Worm (Caenorhabditis elegans) whole organism, young adult: ENCODE results near the gene W04G3.7.

Experiments used
- B0261.1 ChIP-seq: sonication (generic microtip); optimal IDR thresholded peaks from 2 replicates; lab custom pipeline; 2016; ENCODE audit warnings: mild to moderate bottlenecking, missing genetic modification characterization, moderate library complexity, missing compliant biosample characterization
- C06A6.2 ChIP-seq: fragments of 200-800 bp; sonication (Bioruptor generic); conservative IDR thresholded peaks from 2 replicates; pipeline ENCODE4 v1.3.6; 2022; ENCODE audit warnings: missing genetic modification characterization, missing compliant biosample characterization
- D2030.7 ChIP-seq: fragments of 200-800 bp; sonication (Bioruptor generic); IDR thresholded peaks from 2 replicates; pipeline ENCODE4 v1.3.6; 2022; ENCODE audit warnings: missing genetic modification reagents, missing genetic modification characterization, missing compliant biosample characterization
- F10E7.11 ChIP-seq: sonication (generic microtip); optimal IDR thresholded peaks from 2 replicates; lab custom pipeline; 2017; ENCODE audit warnings: mild to moderate bottlenecking, missing genetic modification characterization, moderate library complexity, missing compliant biosample characterization
- F22D6.2 ChIP-seq: sonication (generic microtip); optimal IDR thresholded peaks from 2 replicates; lab custom pipeline; 2016; ENCODE audit warnings: mild to moderate bottlenecking, missing genetic modification characterization, missing compliant biosample characterization
- F55B11.4 ChIP-seq: sonication (generic microtip); optimal IDR thresholded peaks from 2 replicates; lab custom pipeline; 2016; ENCODE audit warnings: missing compliant biosample characterization, missing genetic modification characterization, borderline replicate concordance; ENCODE audit not compliant: insufficient read depth
- F57C9.4 ChIP-seq: sonication (generic microtip); optimal IDR thresholded peaks from 2 replicates; lab custom pipeline; 2017; ENCODE audit warnings: mild to moderate bottlenecking, missing genetic modification characterization, missing compliant biosample characterization
- T07F8.4 ChIP-seq: sonication (generic microtip); optimal IDR thresholded peaks from 2 replicates; lab custom pipeline; 2016; ENCODE audit warnings: mild to moderate bottlenecking, missing genetic modification characterization, moderate library complexity, missing compliant biosample characterization
- T26A5.8 ChIP-seq: sonication (generic microtip); optimal IDR thresholded peaks from 2 replicates; lab custom pipeline; 2016; ENCODE audit warnings: missing genetic modification characterization, missing compliant biosample characterization
- athp-1 ChIP-seq: sonication (generic microtip); optimal IDR thresholded peaks from 2 replicates; lab custom pipeline; 2017; ENCODE audit warnings: mild to moderate bottlenecking, missing genetic modification characterization, missing compliant biosample characterization
- attf-5 ChIP-seq: fragments of 200-800 bp; sonication (Bioruptor generic); optimal IDR thresholded peaks from 2 replicates; lab custom pipeline; 2018; ENCODE audit warnings: mild to moderate bottlenecking, missing genetic modification characterization, missing compliant biosample characterization
- ceh-58 ChIP-seq: fragments of 200-800 bp; sonication (Bioruptor generic); IDR thresholded peaks from 2 replicates; pipeline ENCODE4 v1.3.6; 2022; ENCODE audit warnings: missing genetic modification characterization, missing compliant biosample characterization
- chd-7 ChIP-seq: sonication (generic microtip); optimal IDR thresholded peaks from 2 replicates; lab custom pipeline; 2016; ENCODE audit warnings: mild to moderate bottlenecking, missing genetic modification characterization, moderate library complexity, missing compliant biosample characterization
- die-1 ChIP-seq: sonication (generic microtip); optimal IDR thresholded peaks from 2 replicates; lab custom pipeline; 2016; ENCODE audit warnings: missing genotype, mild to moderate bottlenecking, missing genetic modification characterization, missing compliant biosample characterization
- egl-44 ChIP-seq: fragments of 200-800 bp; sonication (Bioruptor generic); IDR thresholded peaks from 2 replicates; pipeline ENCODE4 v1.3.6; 2022; ENCODE audit warnings: missing genetic modification reagents, missing genetic modification characterization, missing compliant biosample characterization
- egrh-3 ChIP-seq: fragments of 200-800 bp; sonication (Bioruptor generic); IDR thresholded peaks from 2 replicates; pipeline ENCODE4 v1.3.6; 2022; ENCODE audit warnings: missing genetic modification reagents, missing genetic modification characterization, missing compliant biosample characterization
- ekl-4 ChIP-seq: fragments of 200-800 bp; sonication (Bioruptor generic); IDR thresholded peaks from 2 replicates; pipeline ENCODE4 v1.3.6; 2022; ENCODE audit warnings: missing genetic modification reagents, missing genetic modification characterization, missing compliant biosample characterization
- ets-4 ChIP-seq: fragments of 200-800 bp; sonication (Bioruptor generic); optimal IDR thresholded peaks from 2 replicates; lab custom pipeline; 2018; ENCODE audit warnings: mild to moderate bottlenecking, missing genetic modification characterization, missing compliant biosample characterization
- fkh-3 ChIP-seq: sonication (generic microtip); optimal IDR thresholded peaks from 2 replicates; lab custom pipeline; 2016; ENCODE audit warnings: mild to moderate bottlenecking, missing genetic modification characterization, missing compliant biosample characterization
- him-1 ChIP-seq: sonication (generic microtip); optimal IDR thresholded peaks from 2 replicates; lab custom pipeline; 2016; ENCODE audit warnings: missing genotype, missing genetic modification reagents, missing genetic modification characterization, missing compliant biosample characterization
- let-607 ChIP-seq, 2 experiments: fragments of 200-800 bp in 1 of 2; sonication (Bioruptor generic) in 1 of 2; sonication (generic microtip) in 1 of 2; optimal IDR thresholded peaks; 2 replicates each; lab custom pipeline; 2016 to 2018; ENCODE audit warnings: mild to moderate bottlenecking in 2 of 2, missing compliant biosample characterization in 2 of 2, missing genetic modification characterization in 2 of 2, moderate library complexity in 2 of 2, missing genotype in 1 of 2
- lsl-1 ChIP-seq: fragments of 200-800 bp; sonication (Bioruptor generic); optimal IDR thresholded peaks from 2 replicates; lab custom pipeline; 2018; ENCODE audit warnings: mild to moderate bottlenecking, missing genetic modification characterization, moderate library complexity, missing compliant biosample characterization
- lsy-27 ChIP-seq: sonication (generic microtip); optimal IDR thresholded peaks from 2 replicates; lab custom pipeline; 2017; ENCODE audit warnings: missing genetic modification characterization, mild to moderate bottlenecking, missing compliant biosample characterization, antibody characterized with exemption, missing genotype, borderline replicate concordance; ENCODE audit not compliant: insufficient read depth
- madf-8 ChIP-seq: fragments of 200-800 bp; sonication (Bioruptor generic); conservative IDR thresholded peaks from 2 replicates; pipeline ENCODE4 v1.3.6; 2022; ENCODE audit warnings: missing genetic modification reagents, missing genetic modification characterization, missing compliant biosample characterization
- nfya-1 ChIP-seq: sonication (generic microtip); optimal IDR thresholded peaks from 2 replicates; lab custom pipeline; 2017; ENCODE audit warnings: antibody characterized with exemption, missing compliant biosample characterization, missing genetic modification characterization, borderline replicate concordance; ENCODE audit not compliant: insufficient read depth
- nfya-2 ChIP-seq: fragments of 200-800 bp; sonication (Bioruptor generic); IDR thresholded peaks from 2 replicates; pipeline ENCODE4 v1.3.6; 2022; ENCODE audit warnings: missing genetic modification reagents, missing genetic modification characterization, missing compliant biosample characterization
- nhr-80 ChIP-seq: sonication (generic microtip); optimal IDR thresholded peaks from 2 replicates; lab custom pipeline; 2016; ENCODE audit warnings: missing genetic modification characterization, missing compliant biosample characterization
- rec-8 ChIP-seq, 2 experiments: sonication (generic microtip); optimal IDR thresholded peaks; 2 replicates each; lab custom pipeline; 2016; ENCODE audit warnings: mild to moderate bottlenecking in 2 of 2, missing genetic modification characterization in 2 of 2, missing genetic modification reagents in 2 of 2, missing genotype in 2 of 2, missing biosample characterization in 1 of 2, missing compliant biosample characterization in 1 of 2, moderate library complexity in 1 of 2
- sdz-38 ChIP-seq: sonication (generic microtip); optimal IDR thresholded peaks from 2 replicates; lab custom pipeline; 2016; ENCODE audit warnings: missing genotype, missing genetic modification characterization, missing compliant biosample characterization
- sea-2 ChIP-seq: fragments of 200-800 bp; sonication (Bioruptor generic); IDR thresholded peaks from 2 replicates; pipeline ENCODE4 v1.3.6; 2022; ENCODE audit warnings: missing genetic modification characterization, missing compliant biosample characterization
- snpc-1.3 ChIP-seq: sonication (generic microtip); optimal IDR thresholded peaks from 2 replicates; lab custom pipeline; 2017; ENCODE audit warnings: missing genetic modification characterization, mild to moderate bottlenecking, missing compliant biosample characterization, antibody characterized with exemption, moderate library complexity, missing genotype, missing genetic modification reagents; ENCODE audit not compliant: insufficient read depth
- somi-1 ChIP-seq: fragments of 200-800 bp; sonication (Bioruptor generic); optimal IDR thresholded peaks from 2 replicates; lab custom pipeline; 2018; ENCODE audit warnings: mild to moderate bottlenecking, missing genetic modification characterization, missing compliant biosample characterization
- unc-62 ChIP-seq: fragments of 150-350 bp; optimal IDR thresholded peaks from 2 replicates; lab custom pipeline; 2014; ENCODE audit warnings: missing biosample characterization, missing genetic modification reagents, missing genetic modification characterization
- zfh-2 ChIP-seq: fragments of 200-800 bp; sonication (Bioruptor generic); conservative IDR thresholded peaks from 2 replicates; pipeline ENCODE4 v1.3.6; 2022; ENCODE audit warnings: missing genetic modification reagents, missing genetic modification characterization, missing compliant biosample characterization
- ztf-25 ChIP-seq: fragments of 200-800 bp; sonication (Bioruptor generic); IDR thresholded peaks from 2 replicates; pipeline ENCODE4 v1.3.6; 2022; ENCODE audit warnings: missing genetic modification reagents, missing genetic modification characterization, missing compliant biosample characterization

W04G3.7 gene

DNA sequence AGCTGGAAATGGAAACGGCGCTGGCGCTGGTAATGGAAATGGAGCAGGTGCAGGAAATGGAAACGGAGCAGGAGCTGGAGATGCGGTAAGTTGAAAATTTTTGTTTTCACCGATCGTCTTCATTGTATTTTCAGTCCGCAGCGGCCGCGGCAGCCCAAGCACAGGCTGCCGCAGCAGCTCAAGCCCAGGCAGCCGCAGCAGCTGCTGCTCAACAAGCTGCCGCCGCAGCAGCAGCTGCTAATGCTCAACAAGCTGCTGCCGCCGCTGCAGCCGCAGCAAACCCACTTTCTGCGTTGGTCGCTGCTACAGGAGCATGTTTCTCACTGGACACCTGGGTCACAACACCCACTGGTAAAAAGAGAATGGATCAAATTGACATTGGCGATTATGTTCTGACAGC, 29.4 kb upstream of the W04G3.7 start:
- peak; percentile 20 for TF ChIP-seq fkh-3 (tag; lab: Kevin White, UChicago)
- TF ChIP-seq ceh-58 (GFP tag; lab: Robert Waterston, UW) = no peak
- no peak for TF ChIP-seq lsl-1 (GFP tag; lab: Kevin White, UChicago)
- TF ChIP-seq sdz-38 (tag; lab: Kevin White, UChicago) = no peak
- no peak for TF ChIP-seq C06A6.2 (GFP tag; lab: Robert Waterston, UW)
- peak; percentile 95 for TF ChIP-seq egrh-3 (GFP tag; lab: Robert Waterston, UW)
- peak; percentile 90 for TF ChIP-seq zfh-2 (GFP tag; lab: Robert Waterston, UW)

DNA sequence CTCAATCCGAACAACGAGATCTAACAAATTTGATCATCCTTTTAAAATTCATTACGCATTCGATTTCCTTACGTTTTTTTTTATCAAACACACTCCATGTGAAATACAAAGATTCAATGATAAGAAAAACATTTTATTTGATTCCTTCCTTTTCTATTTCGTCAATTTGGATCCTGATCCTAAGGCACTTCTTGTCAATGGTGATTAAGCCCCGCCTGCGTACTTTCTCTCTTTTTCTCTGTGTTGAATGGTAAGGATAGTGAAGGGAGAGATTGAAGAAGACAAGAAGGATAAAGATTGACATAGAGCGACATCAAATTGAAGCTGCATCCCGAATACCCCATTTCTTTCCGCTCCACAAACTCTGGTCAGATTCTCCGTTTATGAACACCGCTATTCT, 24.1 kb upstream of the W04G3.7 start, which contains the start of gene grd-1:
Gene grd-1, plus strand, starts transcription at position 241 of the 400 bp plus-strand sequence.
- no peak for TF ChIP-seq T26A5.8 (tag; lab: Kevin White, UChicago)
- no peak for TF ChIP-seq ets-4 (GFP tag; lab: Kevin White, UChicago)
- TF ChIP-seq ekl-4 (GFP tag; lab: Robert Waterston, UW) = no peak
- TF ChIP-seq ztf-25 (GFP tag; lab: Robert Waterston, UW) = no peak
- no peak for TF ChIP-seq F22D6.2 (tag; lab: Kevin White, UChicago)
- no peak for TF ChIP-seq nfya-1
- TF ChIP-seq chd-7 (tag; lab: Kevin White, UChicago) = no peak
- no peak for TF ChIP-seq sea-2 (GFP tag; lab: Robert Waterston, UW)
- no peak for TF ChIP-seq nfya-2 (GFP tag; lab: Robert Waterston, UW)
- TF ChIP-seq athp-1 = no peak
- TF ChIP-seq rec-8 (tag; optimal IDR thresholded peaks at IDR 0.05; lab: Kevin White, UChicago) = no peak
- TF ChIP-seq B0261.1 (tag; lab: Kevin White, UChicago) = no peak
- no peak for TF ChIP-seq madf-8 (GFP tag; lab: Robert Waterston, UW)
- no peak for TF ChIP-seq F10E7.11 (tag; lab: Kevin White, UChicago)
- TF ChIP-seq egrh-3 (GFP tag; lab: Robert Waterston, UW) = no peak
- TF ChIP-seq egl-44 (GFP tag; lab: Robert Waterston, UW) = no peak
- TF ChIP-seq D2030.7 (GFP tag; lab: Robert Waterston, UW) = no peak
- no peak for TF ChIP-seq lsy-27
- no peak for TF ChIP-seq F57C9.4 (tag; lab: Kevin White, UChicago)

DNA sequence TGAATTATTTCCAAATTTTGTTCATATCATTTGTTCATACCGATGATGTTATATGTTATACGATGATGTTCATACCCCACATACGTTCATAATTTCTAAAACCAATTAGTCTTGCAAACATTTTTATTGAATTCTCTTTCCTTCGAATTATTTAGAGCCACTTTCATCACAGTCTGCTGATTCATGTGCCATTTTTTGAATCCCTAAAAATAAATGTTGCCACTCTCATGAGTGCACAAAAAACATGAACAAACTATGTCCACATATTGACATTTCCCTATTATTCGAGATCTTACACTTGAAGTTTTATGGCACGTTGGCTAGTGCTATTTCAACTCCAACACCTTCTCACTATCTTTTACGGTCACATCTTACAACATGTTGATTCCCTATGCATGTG, 22.0 kb upstream of the W04G3.7 start, which contains the start of gene clc-17:
Gene clc-17, plus strand, starts transcription at position 301 of the 400 bp plus-strand sequence.
- TF ChIP-seq somi-1 (GFP tag; lab: Kevin White, UChicago) (no peak), die-1 (tag; lab: Kevin White, UChicago) (no peak), him-1 (tag; lab: Kevin White, UChicago) (no peak), F22D6.2 (tag; lab: Kevin White, UChicago) (no peak), snpc-1.3 (tag; lab: Kevin White, UChicago) (no peak), T07F8.4 (tag; lab: Kevin White, UChicago) (no peak), madf-8 (GFP tag; lab: Robert Waterston, UW) (no peak), attf-5 (GFP tag; lab: Kevin White, UChicago) (no peak)

DNA sequence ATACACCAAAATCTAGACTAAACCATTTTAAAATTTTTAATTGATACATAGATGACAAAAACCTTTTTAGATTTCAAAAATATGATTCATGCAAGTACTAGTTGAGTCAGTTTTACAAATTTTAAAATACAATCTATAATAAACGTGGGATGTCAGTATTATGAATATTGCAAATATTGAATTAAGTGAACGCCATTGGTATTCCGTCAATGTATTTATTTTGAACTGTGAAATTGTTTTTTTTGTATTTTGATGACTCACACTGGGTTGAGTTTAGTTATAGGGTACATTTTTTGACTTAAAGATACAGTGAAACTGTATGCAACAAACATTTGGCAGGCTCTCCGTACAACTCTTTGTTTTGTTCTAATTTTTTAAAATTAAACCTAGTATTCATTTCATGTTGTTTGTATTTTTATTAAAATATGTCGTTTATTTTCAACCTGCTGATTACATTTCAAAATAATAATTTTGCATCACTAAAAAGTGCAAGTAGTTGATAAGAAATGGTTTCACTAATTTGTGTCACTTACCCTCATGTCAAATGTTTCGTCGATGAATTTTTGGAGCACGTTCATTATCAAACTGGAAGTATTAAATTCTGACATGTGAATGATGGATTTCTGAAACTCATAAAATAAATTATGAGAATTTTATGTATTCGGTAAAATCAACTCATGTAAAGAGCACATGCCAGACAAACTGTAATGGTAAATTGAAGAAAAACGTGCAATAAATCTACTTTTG, 20.0 kb upstream of the W04G3.7 start, which contains the start of gene W02H3.1:
Gene W02H3.1, minus strand, starts transcription at position 578 of the 747 bp plus-strand sequence.
- TF ChIP-seq unc-62 (peak; percentile 31), let-607 (tag; optimal IDR thresholded peaks at IDR 0.05; lab: Kevin White, UChicago) (peak in 1 of 2 experiments; percentile 2), nfya-2 (GFP tag; lab: Robert Waterston, UW) (no peak), F55B11.4 (tag; lab: Kevin White, UChicago) (no peak), nhr-80 (tag; lab: Kevin White, UChicago) (peak; percentile 75)
